Worm (Caenorhabditis elegans): ENCODE results near the gene F47E1.20.
A peak's percentile ranks its signal among the peaks of the same experiment; 100 is the strongest.

- TF ChIP-seq hmbx-1 (tag; optimal IDR thresholded peaks at IDR 0.05) (no peak), tbx-11 (GFP tag; IDR thresholded peaks at IDR 0.05) (no peak), pes-1 (GFP tag; IDR thresholded peaks at IDR 0.05) (no peak), sea-1 (GFP tag; conservative IDR thresholded peaks at IDR 0.05) (0 out of 2 replicates have a peak, but pooled peaks have one; percentile 49), ama-1 (optimal IDR thresholded peaks at IDR 0.05) (no peak), hmg-4 (GFP tag; optimal IDR thresholded peaks at IDR 0.05) (peak; percentile 51)
These were observed 40.8 kb downstream of the F47E1.20 start for ce11 chrX:9089536-9089935.
